Fruit fly (Drosophila melanogaster) whole organism, embryonic: ENCODE measurements around the gene Prp18.

Source experiments
- Blimp-1 ChIP-seq: fragments of 200-800 bp; sonication (Bioruptor generic); optimal IDR thresholded peaks from 3 replicates; lab custom pipeline; 2018; ENCODE audit warnings: missing biosample characterization, missing genetic modification characterization, mild to moderate bottlenecking, moderate library complexity, missing genetic modification reagents
- CG10267 ChIP-seq: fragments of 200-800 bp; sonication (Bioruptor generic); optimal IDR thresholded peaks from 2 replicates; lab custom pipeline; 2018; ENCODE audit warnings: missing biosample characterization, mild to moderate bottlenecking, missing genetic modification characterization, moderate library complexity
- CG10979 ChIP-seq: fragments of 200-800 bp; sonication (Bioruptor generic); optimal IDR thresholded peaks from 2 replicates; lab custom pipeline; 2018; ENCODE audit warnings: missing biosample characterization, mild to moderate bottlenecking, missing genetic modification characterization, moderate library complexity
- CG12659 ChIP-seq: fragments of 200-800 bp; sonication (Bioruptor generic); optimal IDR thresholded peaks from 3 replicates; lab custom pipeline; 2017; ENCODE audit warnings: mild to moderate bottlenecking, missing biosample characterization, missing genetic modification reagents, missing genetic modification characterization
- CG14441 ChIP-seq: fragments of 200-800 bp; sonication (Bioruptor generic); IDR thresholded peaks from 2 replicates; pipeline ENCODE4 v1.3.6; 2022; ENCODE audit warnings: missing biosample characterization, missing genetic modification characterization
- CG14667 ChIP-seq: fragments of 200-800 bp; sonication (Bioruptor generic); IDR thresholded peaks from 2 replicates; pipeline ENCODE4 v1.3.6; 2022; ENCODE audit warnings: missing biosample characterization, missing genetic modification characterization
- CG15514 ChIP-seq: fragments of 200-800 bp; sonication (Bioruptor generic); optimal IDR thresholded peaks from 3 replicates; lab custom pipeline; 2017; ENCODE audit warnings: missing biosample characterization, missing genetic modification characterization, mild to moderate bottlenecking, moderate library complexity, missing genetic modification reagents
- CG17186 ChIP-seq: fragments of 200-800 bp; sonication (Bioruptor generic); optimal IDR thresholded peaks from 3 replicates; lab custom pipeline; 2017; ENCODE audit warnings: missing biosample characterization, missing genetic modification reagents, missing genetic modification characterization
- CG18262 ChIP-seq: fragments of 200-800 bp; optimal IDR thresholded peaks from 3 replicates; lab custom pipeline; 2019; ENCODE audit warnings: missing biosample characterization, mild to moderate bottlenecking, missing genetic modification characterization, moderate library complexity
- CG2120 ChIP-seq: fragments of 200-800 bp; sonication (Bioruptor generic); optimal IDR thresholded peaks from 3 replicates; lab custom pipeline; 2016; ENCODE audit warnings: missing biosample characterization, missing genetic modification characterization
- CG2199 ChIP-seq: fragments of 200-800 bp; sonication (Bioruptor generic); IDR thresholded peaks from 3 replicates; pipeline ENCODE4 v1.3.6; 2022; ENCODE audit warnings: missing biosample characterization, missing genetic modification characterization
- CG2678 ChIP-seq: fragments of 200-800 bp; sonication (Bioruptor generic); optimal IDR thresholded peaks from 3 replicates; lab custom pipeline; 2019; ENCODE audit warnings: missing biosample characterization, mild to moderate bottlenecking, missing genetic modification characterization, moderate library complexity
- CG30020 ChIP-seq: fragments of 200-800 bp; optimal IDR thresholded peaks from 2 replicates; lab custom pipeline; 2019; ENCODE audit warnings: missing biosample characterization, mild to moderate bottlenecking, missing genetic modification characterization, moderate library complexity
- CG4282 ChIP-seq: fragments of 200-800 bp; sonication (Bioruptor generic); optimal IDR thresholded peaks from 2 replicates; lab custom pipeline; 2016; ENCODE audit warnings: missing biosample characterization, missing genetic modification characterization
- CG4360 ChIP-seq: fragments of 200-800 bp; sonication (Bioruptor generic); IDR thresholded peaks from 2 replicates; pipeline ENCODE4 v1.3.6; 2022; ENCODE audit warnings: missing biosample characterization, missing genetic modification characterization
- CG9817 ChIP-seq: fragments of 200-800 bp; sonication (Bioruptor generic); optimal IDR thresholded peaks from 2 replicates; lab custom pipeline; 2018; ENCODE audit warnings: missing biosample characterization, mild to moderate bottlenecking, missing genetic modification characterization, moderate library complexity
- CG9932 ChIP-seq: fragments of 200-800 bp; sonication (Bioruptor generic); IDR thresholded peaks from 2 replicates; pipeline ENCODE4 v1.3.6; 2022; ENCODE audit warnings: missing biosample characterization, missing genetic modification characterization
- Dad ChIP-seq: fragments of 200-800 bp; sonication (Bioruptor generic); optimal IDR thresholded peaks from 3 replicates; lab custom pipeline; 2016; ENCODE audit warnings: missing biosample characterization, missing genetic modification characterization
- Deaf1 ChIP-seq: fragments of 200-800 bp; optimal IDR thresholded peaks from 3 replicates; lab custom pipeline; 2019; ENCODE audit warnings: missing biosample characterization, mild to moderate bottlenecking, missing genetic modification characterization, moderate library complexity
- Dip2 ChIP-seq: fragments of 200-800 bp; sonication (Bioruptor generic); IDR thresholded peaks from 2 replicates; pipeline ENCODE4 v1.3.6; 2022; ENCODE audit warnings: missing biosample characterization, missing genetic modification characterization
- HLH3B ChIP-seq: fragments of 200-800 bp; sonication (Bioruptor generic); IDR thresholded peaks from 2 replicates; pipeline ENCODE4 v1.3.6; 2022; ENCODE audit warnings: missing biosample characterization, missing genetic modification characterization
- Hey ChIP-seq: fragments of 200-800 bp; sonication (Bioruptor generic); optimal IDR thresholded peaks from 3 replicates; lab custom pipeline; 2018; ENCODE audit warnings: missing biosample characterization, mild to moderate bottlenecking, missing genetic modification characterization
- Mrtf ChIP-seq: fragments of 200-800 bp; sonication (Bioruptor generic); IDR thresholded peaks from 3 replicates; pipeline ENCODE4 v1.3.6; 2022; ENCODE audit warnings: missing biosample characterization, missing genetic modification characterization
- Ptx1 ChIP-seq: fragments of 200-800 bp; sonication (Bioruptor generic); IDR thresholded peaks from 2 replicates; pipeline ENCODE4 v1.3.6; 2022; ENCODE audit warnings: missing biosample characterization, missing genetic modification characterization
- Rfx ChIP-seq: fragments of 200-800 bp; sonication (Bioruptor generic); IDR thresholded peaks from 2 replicates; pipeline ENCODE4 v1.3.6; 2022; ENCODE audit warnings: missing biosample characterization, missing genetic modification characterization
- Sox102F ChIP-seq: fragments of 200-800 bp; sonication (Bioruptor generic); optimal IDR thresholded peaks from 2 replicates; lab custom pipeline; 2018; ENCODE audit warnings: missing biosample characterization, mild to moderate bottlenecking, missing genetic modification characterization, moderate library complexity
- TFAM ChIP-seq: fragments of 200-800 bp; sonication (Bioruptor generic); optimal IDR thresholded peaks from 2 replicates; lab custom pipeline; 2017; ENCODE audit warnings: missing biosample characterization, missing genetic modification characterization, inconsistent platforms
- Tbp ChIP-seq: fragments of >200 bp; optimal IDR thresholded peaks from 2 replicates; lab custom pipeline; 2018; ENCODE audit warnings: missing biosample characterization, missing genetic modification characterization
- Xrp1 ChIP-seq: fragments of 200-800 bp; sonication (Bioruptor generic); IDR thresholded peaks from 2 replicates; pipeline ENCODE4 v1.3.6; 2022; ENCODE audit warnings: missing biosample characterization, missing genetic modification characterization
- ato ChIP-seq: fragments of 200-800 bp; sonication (Bioruptor generic); IDR thresholded peaks from 2 replicates; pipeline ENCODE4 v1.3.6; 2022; ENCODE audit warnings: missing biosample characterization, missing genetic modification characterization; ENCODE audit not compliant: partially characterized antibody
- az2 ChIP-seq: fragments of 200-800 bp; sonication (Bioruptor generic); optimal IDR thresholded peaks from 3 replicates; lab custom pipeline; 2016; ENCODE audit warnings: missing biosample characterization, missing genetic modification characterization
- bsh ChIP-seq, 2 experiments: fragments of 200-800 bp; sonication (Bioruptor generic); optimal IDR thresholded peaks; 2 replicates each; lab custom pipeline; 2017 to 2018; ENCODE audit warnings: mild to moderate bottlenecking in 2 of 2, missing biosample characterization in 2 of 2, missing genetic modification characterization in 2 of 2, moderate library complexity in 1 of 2
- cg ChIP-seq: fragments of 200-800 bp; sonication (Bioruptor generic); optimal IDR thresholded peaks from 3 replicates; lab custom pipeline; 2019; ENCODE audit warnings: missing biosample characterization, mild to moderate bottlenecking, missing genetic modification characterization, moderate library complexity
- chif ChIP-seq, 2 experiments: fragments of 200-800 bp; sonication (Bioruptor generic); optimal IDR thresholded peaks; 3 replicates each; lab custom pipeline; 2016; ENCODE audit warnings: missing biosample characterization in 2 of 2, missing genetic modification characterization in 2 of 2
- dpn ChIP-seq, 2 experiments: fragments of 200-800 bp; sonication (Bioruptor generic); optimal IDR thresholded peaks; 3 replicates each; lab custom pipeline; 2016; ENCODE audit warnings: missing biosample characterization in 2 of 2, missing genetic modification characterization in 2 of 2
- dysf ChIP-seq: fragments of 200-800 bp; sonication (Bioruptor generic); IDR thresholded peaks from 3 replicates; pipeline ENCODE4 v1.3.6; 2022; ENCODE audit warnings: missing biosample characterization, missing genetic modification characterization
- kay ChIP-seq: fragments of 200-800 bp; sonication (Bioruptor generic); optimal IDR thresholded peaks from 2 replicates; lab custom pipeline; 2016; ENCODE audit warnings: missing biosample characterization, missing genetic modification characterization
- lab ChIP-seq: fragments of 200-800 bp; sonication (Bioruptor generic); optimal IDR thresholded peaks from 3 replicates; lab custom pipeline; 2017; ENCODE audit warnings: missing biosample characterization, missing genetic modification characterization, mild to moderate bottlenecking, moderate library complexity, missing genetic modification reagents
- maf-S ChIP-seq: fragments of 200-800 bp; sonication (Bioruptor generic); optimal IDR thresholded peaks from 2 replicates; lab custom pipeline; 2016; ENCODE audit warnings: missing biosample characterization, missing genetic modification characterization
- mirr ChIP-seq: fragments of 200-800 bp; sonication (Bioruptor generic); optimal IDR thresholded peaks from 3 replicates; lab custom pipeline; 2018; ENCODE audit warnings: missing biosample characterization, mild to moderate bottlenecking, missing genetic modification characterization
- nerfin-1 ChIP-seq: fragments of 200-800 bp; sonication (Bioruptor generic); optimal IDR thresholded peaks from 3 replicates; lab custom pipeline; 2019; ENCODE audit warnings: missing biosample characterization, mild to moderate bottlenecking, missing genetic modification characterization, moderate library complexity
- org-1 ChIP-seq: fragments of 200-800 bp; sonication (Bioruptor generic); optimal IDR thresholded peaks from 2 replicates; lab custom pipeline; 2017; ENCODE audit warnings: missing biosample characterization, missing genetic modification characterization
- otp ChIP-seq: fragments of 200-800 bp; sonication (Bioruptor generic); IDR thresholded peaks from 3 replicates; pipeline ENCODE4, ENCODE4 v1.3.6; 2022; ENCODE audit warnings: missing biosample characterization, missing genetic modification characterization
- pb ChIP-seq: fragments of 200-800 bp; sonication (Bioruptor generic); optimal IDR thresholded peaks from 3 replicates; lab custom pipeline; 2016; ENCODE audit warnings: missing biosample characterization, missing genetic modification characterization
- pros ChIP-seq: fragments of 200-800 bp; sonication (Bioruptor generic); optimal IDR thresholded peaks from 3 replicates; lab custom pipeline; 2019; ENCODE audit warnings: missing biosample characterization, mild to moderate bottlenecking, missing genetic modification characterization, moderate library complexity
- sc ChIP-seq, 3 experiments: fragments of >200 bp in 2 of 3; fragments of 200-800 bp in 1 of 3; sonication (Bioruptor generic) in 1 of 3; optimal IDR thresholded peaks; 2 replicates in 2 of 3; 3 replicates in 1 of 3; lab custom pipeline; 2017; ENCODE audit warnings: mild to moderate bottlenecking in 1 of 3, missing biosample characterization in 1 of 3, missing genetic modification characterization in 1 of 3, missing genetic modification reagents in 1 of 3
- sisA ChIP-seq: fragments of 200-800 bp; sonication (Bioruptor generic); IDR thresholded peaks from 2 replicates; pipeline ENCODE4 v1.3.6; 2022; ENCODE audit warnings: missing biosample characterization, missing genetic modification characterization
- toy ChIP-seq: fragments of 200-800 bp; sonication (Bioruptor generic); IDR thresholded peaks from 2 replicates; pipeline ENCODE4 v1.3.6; 2022; ENCODE audit warnings: missing biosample characterization, missing genetic modification characterization

Prp18 gene

DNA sequence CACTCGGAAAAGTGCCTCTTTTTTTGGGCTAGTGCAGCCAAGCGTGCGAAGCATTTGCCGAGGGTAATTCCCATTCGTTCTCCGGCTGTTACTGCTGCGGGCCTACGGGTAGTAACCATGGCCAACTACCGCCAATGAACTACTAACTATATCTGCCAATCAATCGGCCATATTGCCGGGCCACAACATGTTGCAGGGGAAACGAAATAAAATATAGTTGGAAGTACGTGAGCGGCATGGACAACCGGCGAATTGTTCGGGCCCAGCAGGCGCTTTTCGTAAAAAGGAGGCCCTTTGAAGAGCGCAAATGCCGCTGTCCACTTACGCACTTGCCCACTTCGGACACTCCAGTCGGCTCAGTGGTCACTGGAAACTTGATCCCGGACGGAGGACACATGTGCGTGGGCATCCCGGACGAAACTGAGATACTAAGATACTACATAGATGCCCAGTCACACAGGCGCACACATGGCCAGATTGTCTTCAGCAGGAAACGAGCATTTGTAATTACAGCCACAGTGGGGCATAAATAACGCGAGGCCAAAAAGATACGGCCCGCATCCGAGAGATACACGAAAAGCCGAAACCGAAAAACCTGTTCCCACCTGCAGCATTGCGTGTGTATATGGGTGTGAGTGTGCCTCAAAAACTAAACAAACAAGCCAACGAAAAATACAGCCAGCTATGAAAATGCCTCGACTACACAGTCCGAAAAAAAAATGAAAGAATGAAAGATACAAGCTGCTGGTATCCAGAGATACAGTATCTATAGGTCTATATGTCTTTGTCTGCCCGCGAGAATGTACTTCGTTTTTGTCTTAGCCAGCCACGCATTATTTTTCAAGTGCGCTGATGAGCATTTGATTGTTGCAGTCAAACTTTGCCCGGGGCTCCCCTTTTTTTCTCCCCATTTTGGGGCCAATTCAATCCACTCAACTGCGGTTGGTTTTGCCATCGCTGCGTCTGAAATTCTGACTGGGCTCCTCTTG lies 43.3 kb downstream of the Prp18 start (continued):
- TF ChIP-seq CG14667 (no peak), CG30020 (tag; lab: Kevin White, UChicago) (no peak), chif (GFP tag; optimal IDR thresholded peaks at IDR 0.05; lab: Kevin White, UChicago) (peak in 1 of 2 experiments; percentile 1), Sox102F (peak; percentile 39), CG10267 (tag; lab: Kevin White, UChicago) (peak; percentile 3), az2 (peak; percentile 14), CG17186 (no peak), CG4360 (GFP tag; lab: Robert Waterston, UW) (0 out of 2 replicates have a peak, but pooled peaks have one; percentile 20), Ptx1 (no peak), sc (optimal IDR thresholded peaks at IDR 0.05; lab: Kevin White, UChicago) (no peak), sc (GFP tag; optimal IDR thresholded peaks at IDR 0.05; lab: Kevin White, UChicago) (peak; percentile 20), bsh (GFP tag; optimal IDR thresholded peaks at IDR 0.05; lab: Kevin White, UChicago) (peak in 1 of 2 experiments; percentile 45), nerfin-1 (tag; lab: Kevin White, UChicago) (no peak), Rfx (GFP tag; lab: Robert Waterston, UW) (no peak), dysf (GFP tag; lab: Robert Waterston, UW) (no peak), kay (no peak), Mrtf (GFP tag; lab: Robert Waterston, UW) (no peak), ato (GFP tag; lab: Robert Waterston, UW) (no peak), CG14441 (GFP tag; lab: Robert Waterston, UW) (0 out of 2 replicates have a peak, but pooled peaks have one; percentile 21), pros (GFP tag; lab: Kevin White, UChicago) (peak; percentile 15), pb (GFP tag; lab: Kevin White, UChicago) (peak; percentile 49), CG9817 (no peak), CG4282 (GFP tag; lab: Kevin White, UChicago) (no peak), CG10979 (tag; lab: Kevin White, UChicago) (peak; percentile 51), HLH3B (GFP tag; lab: Robert Waterston, UW) (no peak), Dip2 (GFP tag; lab: Robert Waterston, UW) (no peak), CG2120 (GFP tag; lab: Kevin White, UChicago) (peak; percentile 3), Blimp-1 (GFP tag; lab: Kevin White, UChicago) (peak; percentile 37), CG18262 (peak; percentile 36), maf-S (GFP tag; lab: Kevin White, UChicago) (no peak), Tbp (GFP tag; lab: Kevin White, UChicago) (no peak), Xrp1 (GFP tag; lab: Robert Waterston, UW) (0 out of 2 replicates have a peak, but pooled peaks have one; percentile 11), CG2199 (GFP tag; lab: Robert Waterston, UW) (peak; percentile 92), toy (no peak), CG2678 (tag; lab: Kevin White, UChicago) (peak; percentile 28), CG15514 (GFP tag; lab: Kevin White, UChicago) (no peak), lab (GFP tag; lab: Kevin White, UChicago) (peak; percentile 41), mirr (GFP tag; lab: Kevin White, UChicago) (no peak), CG9932 (GFP tag; lab: Robert Waterston, UW) (no peak), otp (GFP tag; lab: Robert Waterston, UW) (no peak), org-1 (GFP tag; lab: Kevin White, UChicago) (no peak), CG12659 (peak; percentile 23), Dad (GFP tag; lab: Kevin White, UChicago) (no peak), sisA (no peak), Hey (tag; lab: Kevin White, UChicago) (no peak), dpn (GFP tag; optimal IDR thresholded peaks at IDR 0.05; lab: Kevin White, UChicago) (peak in 1 of 2 experiments; percentile 15), Deaf1 (tag; lab: Kevin White, UChicago) (peak; percentile 61), cg (GFP tag; lab: Kevin White, UChicago) (peak; percentile 63), TFAM (GFP tag; lab: Kevin White, UChicago) (no peak)
